Worm (Caenorhabditis elegans): Measurements from ENCODE around the gene F09C6.3.

DNA sequence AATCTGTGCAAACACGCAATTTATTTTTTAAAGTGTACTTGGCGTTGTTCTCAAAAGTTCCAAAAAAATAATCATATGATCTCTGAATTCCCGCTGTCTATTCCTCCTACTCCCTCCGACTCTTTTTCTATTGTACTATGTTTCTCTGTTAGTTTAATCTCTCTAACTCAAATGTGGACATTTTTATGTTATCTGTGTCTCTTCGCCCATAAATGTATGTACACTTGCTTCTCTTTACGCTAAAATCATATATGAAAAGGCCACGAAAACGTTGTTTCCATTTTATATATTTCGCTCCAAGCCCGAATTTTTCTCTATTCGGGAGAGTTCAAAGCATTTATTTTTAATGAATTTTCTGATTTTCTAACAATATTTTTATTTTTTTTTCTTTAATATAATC, 30.9 kb upstream of the F09C6.3 start:
- TF ChIP-seq ceh-63 (GFP tag; optimal IDR thresholded peaks at IDR 0.05): no peak
- TF ChIP-seq efl-3 (GFP tag; optimal IDR thresholded peaks at IDR 0.05): no peak
- TF ChIP-seq unc-62 (GFP tag; optimal IDR thresholded peaks at IDR 0.05): no peak
- TF ChIP-seq nhr-12 (tag; optimal IDR thresholded peaks at IDR 0.05): no peak
- TF ChIP-seq pag-3 (tag; optimal IDR thresholded peaks at IDR 0.05; ENCODE audit: borderline replicate concordance, insufficient read depth): no peak
- no peak for TF ChIP-seq elt-3 (tag; optimal IDR thresholded peaks at IDR 0.05)
- no peak for TF ChIP-seq ztf-11 (tag; optimal IDR thresholded peaks at IDR 0.05)
- no peak for TF ChIP-seq nhr-84 (tag; optimal IDR thresholded peaks at IDR 0.05)
- no peak for TF ChIP-seq nhr-71 (tag; optimal IDR thresholded peaks at IDR 0.05)
- TF ChIP-seq egl-27 (tag; optimal IDR thresholded peaks at IDR 0.05): no peak
- no peak for TF ChIP-seq mdl-1 (tag; optimal IDR thresholded peaks at IDR 0.05)
- TF ChIP-seq fkh-10 (GFP tag; optimal IDR thresholded peaks at IDR 0.05): no peak
- TF ChIP-seq lir-3 (tag; optimal IDR thresholded peaks at IDR 0.05; ENCODE audit: poor library complexity): no peak
- no peak for TF ChIP-seq irx-1 (tag; optimal IDR thresholded peaks at IDR 0.05)
